Fruit fly (Drosophila melanogaster) whole organism, embryonic: Measurements from ENCODE around the gene CG13409.

Experiments
- Asciz ChIP-seq: fragments of 200-800 bp; sonication (Bioruptor generic); optimal IDR thresholded peaks from 2 replicates; lab custom pipeline; 2017; ENCODE audit warnings: missing biosample characterization, mild to moderate bottlenecking, missing genetic modification characterization, missing genetic modification reagents
- Atf3 ChIP-seq: fragments of 200-800 bp; sonication (Bioruptor generic); optimal IDR thresholded peaks from 3 replicates; lab custom pipeline; 2016; ENCODE audit warnings: missing biosample characterization, missing genetic modification characterization
- CG10267 ChIP-seq: fragments of 200-800 bp; sonication (Bioruptor generic); optimal IDR thresholded peaks from 2 replicates; lab custom pipeline; 2018; ENCODE audit warnings: missing biosample characterization, mild to moderate bottlenecking, missing genetic modification characterization, moderate library complexity
- CG10959 ChIP-seq: fragments of 200-800 bp; sonication (Bioruptor generic); IDR thresholded peaks from 2 replicates; pipeline ENCODE4 v1.3.6; 2022; ENCODE audit warnings: missing biosample characterization, missing genetic modification characterization
- CG11085 ChIP-seq: fragments of 200-800 bp; sonication (Bioruptor generic); IDR thresholded peaks from 2 replicates; pipeline ENCODE4 v1.3.6; 2022; ENCODE audit warnings: missing biosample characterization, missing genetic modification characterization
- CG13287 ChIP-seq: fragments of 200-800 bp; sonication (Bioruptor generic); IDR thresholded peaks from 2 replicates; pipeline ENCODE4 v1.3.6; 2022; ENCODE audit warnings: missing biosample characterization, missing genetic modification characterization; ENCODE audit not compliant: partially characterized antibody
- CG13624 ChIP-seq: fragments of 200-800 bp; sonication (Bioruptor generic); optimal IDR thresholded peaks from 2 replicates; lab custom pipeline; 2016; ENCODE audit warnings: missing biosample characterization, missing genetic modification characterization
- CG15269 ChIP-seq: fragments of 200-800 bp; sonication (Bioruptor generic); optimal IDR thresholded peaks from 2 replicates; lab custom pipeline; 2018; ENCODE audit warnings: missing biosample characterization, mild to moderate bottlenecking, missing genetic modification characterization, moderate library complexity
- CG15514 ChIP-seq: fragments of 200-800 bp; sonication (Bioruptor generic); optimal IDR thresholded peaks from 3 replicates; lab custom pipeline; 2017; ENCODE audit warnings: missing biosample characterization, missing genetic modification characterization, mild to moderate bottlenecking, moderate library complexity, missing genetic modification reagents
- CG17186 ChIP-seq: fragments of 200-800 bp; sonication (Bioruptor generic); optimal IDR thresholded peaks from 3 replicates; lab custom pipeline; 2017; ENCODE audit warnings: missing biosample characterization, missing genetic modification reagents, missing genetic modification characterization
- CG30403 ChIP-seq: fragments of 200-800 bp; sonication (Bioruptor generic); optimal IDR thresholded peaks from 3 replicates; lab custom pipeline; 2016; ENCODE audit warnings: missing biosample characterization, missing genetic modification characterization
- CG34376 ChIP-seq: fragments of 200-800 bp; sonication (Bioruptor generic); optimal IDR thresholded peaks from 2 replicates; lab custom pipeline; 2018; ENCODE audit warnings: missing biosample characterization, mild to moderate bottlenecking, missing genetic modification characterization
- CG6689 ChIP-seq: fragments of 200-800 bp; sonication (Bioruptor generic); IDR thresholded peaks from 2 replicates; pipeline ENCODE4 v1.3.6; 2022; ENCODE audit warnings: missing biosample characterization, missing genetic modification characterization
- CG6765 ChIP-seq: fragments of 200-800 bp; sonication (Bioruptor generic); optimal IDR thresholded peaks from 3 replicates; lab custom pipeline; 2017; ENCODE audit warnings: missing biosample characterization, mild to moderate bottlenecking, missing genetic modification characterization
- CG7357 ChIP-seq: fragments of 200-800 bp; sonication (Bioruptor generic); IDR thresholded peaks from 3 replicates; pipeline ENCODE4 v1.3.6; 2022; ENCODE audit warnings: missing biosample characterization, missing genetic modification characterization
- CG8290 ChIP-seq, 3 experiments: fragments of 200-800 bp; sonication (Bioruptor generic); optimal IDR thresholded peaks; 2 replicates each; lab custom pipeline; 2016 to 2019; ENCODE audit warnings: missing biosample characterization in 3 of 3, missing genetic modification characterization in 3 of 3, mild to moderate bottlenecking in 2 of 3, moderate library complexity in 1 of 3
- CG8944 ChIP-seq: fragments of 200-800 bp; sonication (Bioruptor generic); optimal IDR thresholded peaks from 3 replicates; lab custom pipeline; 2016; ENCODE audit warnings: missing biosample characterization, missing genetic modification characterization
- CG9932 ChIP-seq: fragments of 200-800 bp; sonication (Bioruptor generic); IDR thresholded peaks from 2 replicates; pipeline ENCODE4 v1.3.6; 2022; ENCODE audit warnings: missing biosample characterization, missing genetic modification characterization
- Ets97D ChIP-seq: fragments of 200-800 bp; sonication (Bioruptor generic); optimal IDR thresholded peaks from 3 replicates; lab custom pipeline; 2016; ENCODE audit warnings: missing biosample characterization, missing genetic modification characterization
- HmgZ ChIP-seq: fragments of 200-800 bp; sonication (Bioruptor generic); optimal IDR thresholded peaks from 2 replicates; lab custom pipeline; 2018; ENCODE audit warnings: missing biosample characterization, mild to moderate bottlenecking, missing genetic modification characterization
- Jarid2 ChIP-seq: fragments of 200-800 bp; sonication (Bioruptor generic); optimal IDR thresholded peaks from 3 replicates; lab custom pipeline; 2017; ENCODE audit warnings: mild to moderate bottlenecking, missing biosample characterization, missing genetic modification reagents, missing genetic modification characterization
- Med ChIP-seq: fragments of 200-800 bp; sonication (Bioruptor generic); peaks from one replicate; lab custom pipeline; 2016; ENCODE audit warnings: missing biosample characterization, missing genetic modification characterization, mild to moderate bottlenecking, inconsistent platforms, moderate library complexity
- Optix ChIP-seq: fragments of 200-800 bp; sonication (Bioruptor generic); IDR thresholded peaks from 3 replicates; pipeline ENCODE4 v1.3.6; 2022; ENCODE audit warnings: missing biosample characterization, missing genetic modification characterization
- Rfx ChIP-seq: fragments of 200-800 bp; sonication (Bioruptor generic); IDR thresholded peaks from 2 replicates; pipeline ENCODE4 v1.3.6; 2022; ENCODE audit warnings: missing biosample characterization, missing genetic modification characterization
- Sin3A ChIP-seq: fragments of >200 bp; optimal IDR thresholded peaks from 2 replicates; lab custom pipeline; 2018
- Trl ChIP-seq, 3 experiments: fragments of >200 bp in 2 of 3; fragments of 200-800 bp in 1 of 3; sonication (Bioruptor generic) in 1 of 3; optimal IDR thresholded peaks; 2 replicates in 1 of 3; 3 replicates in 2 of 3; lab custom pipeline; 2016 to 2017; ENCODE audit warnings: missing biosample characterization in 1 of 3, missing genetic modification characterization in 1 of 3
- ara ChIP-seq: fragments of 200-800 bp; sonication (Bioruptor generic); IDR thresholded peaks from 2 replicates; pipeline ENCODE4 v1.3.6; 2022; ENCODE audit warnings: missing biosample characterization, missing genetic modification characterization
- dmrt11E ChIP-seq: fragments of 200-800 bp; sonication (Bioruptor generic); optimal IDR thresholded peaks from 3 replicates; lab custom pipeline; 2018; ENCODE audit warnings: missing biosample characterization, mild to moderate bottlenecking, missing genetic modification characterization, moderate library complexity
- dpn ChIP-seq, 2 experiments: fragments of 200-800 bp; sonication (Bioruptor generic); optimal IDR thresholded peaks; 3 replicates each; lab custom pipeline; 2016; ENCODE audit warnings: missing biosample characterization in 2 of 2, missing genetic modification characterization in 2 of 2
- fu2 ChIP-seq: fragments of 200-800 bp; sonication (Bioruptor generic); optimal IDR thresholded peaks from 2 replicates; lab custom pipeline; 2016; ENCODE audit warnings: missing biosample characterization, missing genetic modification characterization
- hth ChIP-seq: fragments of >200 bp; optimal IDR thresholded peaks from 2 replicates; lab custom pipeline; 2017; ENCODE audit warnings: inconsistent platforms
- kay ChIP-seq: fragments of 200-800 bp; sonication (Bioruptor generic); optimal IDR thresholded peaks from 2 replicates; lab custom pipeline; 2016; ENCODE audit warnings: missing biosample characterization, missing genetic modification characterization
- lov ChIP-seq, 2 experiments: fragments of 200-800 bp in 1 of 2; fragments of >200 bp in 1 of 2; sonication (Bioruptor generic) in 1 of 2; IDR thresholded peaks in 1 of 2; optimal IDR thresholded peaks in 1 of 2; 2 replicates in 1 of 2; 3 replicates in 1 of 2; pipeline versions ENCODE4 v1.3.6 to Lab custom; 2017 to 2022; ENCODE audit warnings: missing biosample characterization in 1 of 2, missing genetic modification characterization in 1 of 2
- mam ChIP-seq: fragments of 200-800 bp; sonication (Bioruptor generic); optimal IDR thresholded peaks from 3 replicates; lab custom pipeline; 2016; ENCODE audit warnings: missing biosample characterization, missing genetic modification characterization
- nau ChIP-seq: fragments of 200-800 bp; sonication (Bioruptor generic); optimal IDR thresholded peaks from 3 replicates; lab custom pipeline; 2017; ENCODE audit warnings: missing biosample characterization, mild to moderate bottlenecking, missing genetic modification characterization, missing genetic modification reagents
- nmo ChIP-seq: fragments of 200-800 bp; sonication (Bioruptor generic); optimal IDR thresholded peaks from 2 replicates; lab custom pipeline; 2018; ENCODE audit warnings: missing biosample characterization, mild to moderate bottlenecking, missing genetic modification characterization, moderate library complexity
- nom ChIP-seq: fragments of 200-800 bp; sonication (Bioruptor generic); optimal IDR thresholded peaks from 2 replicates; lab custom pipeline; 2017; ENCODE audit warnings: missing biosample characterization, missing genetic modification characterization, mild to moderate bottlenecking, moderate library complexity, missing genetic modification reagents
- pho ChIP-seq: fragments of 200-800 bp; sonication (Bioruptor generic); optimal IDR thresholded peaks from 2 replicates; lab custom pipeline; 2016; ENCODE audit warnings: missing biosample characterization, missing genetic modification characterization
- phol ChIP-seq: fragments of 200-800 bp; sonication (Bioruptor generic); optimal IDR thresholded peaks from 3 replicates; lab custom pipeline; 2018; ENCODE audit warnings: missing biosample characterization, mild to moderate bottlenecking, missing genetic modification characterization, moderate library complexity
- pros ChIP-seq: fragments of 200-800 bp; sonication (Bioruptor generic); optimal IDR thresholded peaks from 3 replicates; lab custom pipeline; 2019; ENCODE audit warnings: missing biosample characterization, mild to moderate bottlenecking, missing genetic modification characterization, moderate library complexity
- repo ChIP-seq: fragments of 200-800 bp; sonication (Bioruptor generic); optimal IDR thresholded peaks from 2 replicates; lab custom pipeline; 2016; ENCODE audit warnings: missing biosample characterization, missing genetic modification characterization
- sens ChIP-seq: fragments of 200-800 bp; sonication (Bioruptor generic); peaks from one replicate; lab custom pipeline; 2016; ENCODE audit warnings: missing biosample characterization, missing genetic modification characterization
- sqz ChIP-seq: fragments of 200-800 bp; sonication (Bioruptor generic); optimal IDR thresholded peaks from 3 replicates; lab custom pipeline; 2018; ENCODE audit warnings: missing biosample characterization, mild to moderate bottlenecking, missing genetic modification characterization
- sr ChIP-seq: fragments of 200-800 bp; sonication (Bioruptor generic); IDR thresholded peaks from 3 replicates; pipeline ENCODE4 v1.3.6; 2022; ENCODE audit warnings: missing biosample characterization, missing genetic modification characterization
- toy ChIP-seq: fragments of 200-800 bp; sonication (Bioruptor generic); IDR thresholded peaks from 2 replicates; pipeline ENCODE4 v1.3.6; 2022; ENCODE audit warnings: missing biosample characterization, missing genetic modification characterization
- vnd ChIP-seq: fragments of 200-800 bp; sonication (Bioruptor generic); IDR thresholded peaks from 3 replicates; pipeline ENCODE4 v1.3.6; 2022; ENCODE audit warnings: missing biosample characterization, missing genetic modification characterization; ENCODE audit not compliant: partially characterized antibody
- zen2 ChIP-seq: fragments of 200-800 bp; sonication (Bioruptor generic); IDR thresholded peaks from 3 replicates; pipeline ENCODE4 v1.3.6; 2022; ENCODE audit warnings: missing biosample characterization, missing genetic modification characterization; ENCODE audit not compliant: partially characterized antibody
- zf30C ChIP-seq: fragments of 200-800 bp; sonication (Bioruptor generic); optimal IDR thresholded peaks from 3 replicates; lab custom pipeline; 2018; ENCODE audit warnings: missing biosample characterization, mild to moderate bottlenecking, missing genetic modification characterization

CG13409 gene

dm6 chr3R:22041625-22042282 is 10.1 kb upstream of the CG13409 start, which contains the start of gene how (continued):
- TF ChIP-seq HmgZ (tag; lab: Kevin White, UChicago) (peak; percentile 78), Trl (optimal IDR thresholded peaks at IDR 0.05; lab: Kevin White, UChicago) (peak; percentile 95 to 98), Trl (GFP tag; optimal IDR thresholded peaks at IDR 0.05; lab: Kevin White, UChicago) (peak; percentile 55), CG6689 (GFP tag; lab: Robert Waterston, UW) (peak; percentile 100), Atf3 (peak; percentile 14), nmo (peak; percentile 21), CG9932 (GFP tag; lab: Robert Waterston, UW) (peak; percentile 39; the same call in 1 of the 2 replicates), phol (tag; lab: Kevin White, UChicago) (peak; percentile 46), Sin3A (peak; percentile 90), lov (optimal IDR thresholded peaks at IDR 0.05; lab: Kevin White, UChicago) (no peak), lov (GFP tag; IDR thresholded peaks at IDR 0.05; lab: Robert Waterston, UW) (no peak), Rfx (GFP tag; lab: Robert Waterston, UW) (0 out of 2 replicates have a peak, but pooled peaks have one; percentile 12), kay (GFP tag; lab: Kevin White, UChicago) (peak; percentile 41), fu2 (GFP tag; lab: Kevin White, UChicago) (peak; percentile 3), sr (no peak), CG8944 (GFP tag; lab: Kevin White, UChicago) (peak; percentile 11), CG10267 (tag; lab: Kevin White, UChicago) (peak; percentile 40), vnd (GFP tag; lab: Robert Waterston, UW) (no peak), pho (GFP tag; lab: Kevin White, UChicago) (peak; percentile 27), CG8290 (GFP tag; optimal IDR thresholded peaks at IDR 0.05; lab: Kevin White, UChicago) (peak; percentile 47), CG8290 (tag; optimal IDR thresholded peaks at IDR 0.05; lab: Kevin White, UChicago) (peak in 1 of 2 experiments; percentile 48), Asciz (GFP tag; lab: Kevin White, UChicago) (peak; percentile 9), zen2 (GFP tag; lab: Robert Waterston, UW) (no peak), Ets97D (GFP tag; lab: Kevin White, UChicago) (peak; percentile 52), CG7357 (no peak), pros (peak; percentile 46), CG13624 (GFP tag; lab: Kevin White, UChicago) (peak; percentile 22), CG15269 (tag; lab: Kevin White, UChicago) (no peak), mam (peak; percentile 47), Optix (GFP tag; lab: Robert Waterston, UW) (no peak), hth (lab: Kevin White, UChicago) (no peak), Jarid2 (peak; percentile 93), dpn (GFP tag; optimal IDR thresholded peaks at IDR 0.05; lab: Kevin White, UChicago) (peak in 1 of 2 experiments; percentile 30), zf30C (GFP tag; lab: Kevin White, UChicago) (no peak), nau (GFP tag; lab: Kevin White, UChicago) (peak; percentile 24), CG17186 (GFP tag; lab: Kevin White, UChicago) (peak; percentile 84), sens (peak; percentile 83), CG34376 (GFP tag; lab: Kevin White, UChicago) (peak; percentile 11), ara (GFP tag; lab: Robert Waterston, UW) (no peak), sqz (GFP tag; lab: Kevin White, UChicago) (peak; percentile 43), Med (peak; percentile 84), dmrt11E (tag; lab: Kevin White, UChicago) (peak; percentile 13), CG10959 (no peak), CG30403 (GFP tag; lab: Kevin White, UChicago) (peak; percentile 26), repo (GFP tag; lab: Kevin White, UChicago) (no peak), CG13287 (GFP tag; lab: Robert Waterston, UW) (peak; percentile 41; the same call in 1 of the 2 replicates), CG11085 (GFP tag; lab: Robert Waterston, UW) (no peak), nom (GFP tag; lab: Kevin White, UChicago) (peak; percentile 36), toy (GFP tag; lab: Robert Waterston, UW) (no peak), CG6765 (peak; percentile 29), CG15514 (GFP tag; lab: Kevin White, UChicago) (peak; percentile 15)
